Worm (Caenorhabditis elegans): Measurements from ENCODE around the gene srab-20.

DNA sequence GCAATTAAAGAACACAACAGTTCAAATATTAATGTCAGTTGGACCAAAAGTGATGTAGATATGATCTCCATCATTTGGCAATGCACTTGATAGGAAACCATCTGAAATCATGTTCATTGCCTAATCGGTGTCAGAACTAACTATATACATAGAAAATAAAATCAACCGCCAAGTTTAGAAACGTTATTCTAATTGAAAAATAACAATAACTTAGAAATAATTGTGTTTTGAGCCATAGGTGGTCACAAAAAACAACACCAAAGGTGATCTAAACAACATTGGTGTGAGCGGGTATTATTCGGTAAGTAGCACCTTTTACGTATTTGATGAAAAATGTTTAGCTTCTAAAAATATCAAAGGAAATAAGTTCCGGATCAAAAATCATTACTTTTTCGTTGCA lies 4.5 kb upstream of the srab-20 start, which contains the start of gene srab-21:
- TF ChIP-seq flt-1 (GFP tag; IDR thresholded peaks at IDR 0.05) (no peak), ztf-23 (GFP tag; IDR thresholded peaks at IDR 0.05) (no peak), tab-1 (GFP tag; IDR thresholded peaks at IDR 0.05) (no peak), ztf-29 (GFP tag; IDR thresholded peaks at IDR 0.05) (no peak), ref-1 (GFP tag; conservative IDR thresholded peaks at IDR 0.05) (no peak)
